Fruit fly (Drosophila melanogaster) S2 (cell line): ENCODE data around the gene ago.

ENCODE experiments used
- CG8478 ChIP-seq: fragments of >200 bp; optimal IDR thresholded peaks from 2 replicates; lab custom pipeline; 2018
- CTCF ChIP-seq, 2 experiments: fragments of >200 bp; optimal IDR thresholded peaks; 2 replicates each; lab custom pipeline; 2018

dm6 chr3L:4204867-4205266 lies 49.2 kb downstream of the ago start:
- TF ChIP-seq CTCF (optimal IDR thresholded peaks at IDR 0.05; lab: Kevin White, UChicago) (no peak), CG8478 (lab: Kevin White, UChicago) (no peak)
